Worm (Caenorhabditis elegans) whole organism, young adult: ENCODE measurements around the gene F59A6.3.

ENCODE experiments used
- F39B2.1 ChIP-seq: fragments of 200-800 bp; sonication (Bioruptor generic); IDR thresholded peaks from 2 replicates; pipeline ENCODE4 v1.3.6; 2022; ENCODE audit warnings: missing genetic modification reagents, missing genetic modification characterization, missing compliant biosample characterization
- rec-8 ChIP-seq, 2 experiments: sonication (generic microtip); optimal IDR thresholded peaks; 2 replicates each; lab custom pipeline; 2016; ENCODE audit warnings: mild to moderate bottlenecking in 2 of 2, missing genetic modification characterization in 2 of 2, missing genetic modification reagents in 2 of 2, missing genotype in 2 of 2, missing biosample characterization in 1 of 2, missing compliant biosample characterization in 1 of 2, moderate library complexity in 1 of 2
- ztf-18 ChIP-seq: sonication (generic microtip); optimal IDR thresholded peaks from 2 replicates; lab custom pipeline; 2016; ENCODE audit warnings: missing genotype, mild to moderate bottlenecking, missing genetic modification characterization, missing compliant biosample characterization
- ztf-25 ChIP-seq: fragments of 200-800 bp; sonication (Bioruptor generic); IDR thresholded peaks from 2 replicates; pipeline ENCODE4 v1.3.6; 2022; ENCODE audit warnings: missing genetic modification reagents, missing genetic modification characterization, missing compliant biosample characterization

DNA sequence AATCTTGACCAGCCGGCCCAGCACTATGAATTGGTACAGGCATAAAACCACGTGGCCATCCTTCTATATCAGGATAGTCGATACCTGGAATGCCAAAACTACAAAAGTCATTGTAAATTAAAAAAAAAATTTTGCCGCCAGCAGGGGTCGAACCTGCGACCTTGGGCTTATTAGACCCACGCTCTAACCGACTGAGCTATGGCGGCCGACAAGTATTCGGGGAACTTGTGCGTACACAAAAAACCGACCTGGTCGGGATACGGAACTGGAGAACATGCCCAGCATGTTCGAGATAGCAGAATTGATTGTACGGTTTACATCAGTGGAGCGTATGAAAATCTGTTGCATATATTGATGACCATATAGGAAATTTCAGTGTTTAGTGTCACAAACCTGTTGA lies 49.2 kb downstream of the F59A6.3 start:
- TF ChIP-seq F39B2.1 (GFP tag; lab: Robert Waterston, UW) = no peak
- peak; percentile 32 for TF ChIP-seq ztf-18 (tag; lab: Kevin White, UChicago)
- TF ChIP-seq ztf-25 (GFP tag; lab: Robert Waterston, UW) = no peak
- peak; percentile 34 to 66 for TF ChIP-seq rec-8 (tag; optimal IDR thresholded peaks at IDR 0.05; lab: Kevin White, UChicago)
